Worm (Caenorhabditis elegans) whole organism, late embryonic: ENCODE results near the gene Y43F8C.9.

Experiments used
- C08G9.2 ChIP-seq: sonication (generic microtip); optimal IDR thresholded peaks from 2 replicates; lab custom pipeline; 2016; ENCODE audit warnings: mild to moderate bottlenecking, missing genetic modification characterization, moderate library complexity, missing compliant biosample characterization
- C38D4.7 ChIP-seq: fragments of 200-800 bp; sonication (Bioruptor generic); optimal IDR thresholded peaks from 2 replicates; lab custom pipeline; 2018; ENCODE audit warnings: mild to moderate bottlenecking, missing genetic modification characterization, moderate library complexity, missing compliant biosample characterization
- F13H6.1 ChIP-seq: sonication (generic microtip); optimal IDR thresholded peaks from 2 replicates; lab custom pipeline; 2016; ENCODE audit warnings: missing genetic modification characterization, missing compliant biosample characterization
- K02D7.2 ChIP-seq: sonication (generic microtip); optimal IDR thresholded peaks from 2 replicates; lab custom pipeline; 2017; ENCODE audit warnings: mild to moderate bottlenecking, missing genetic modification characterization, missing compliant biosample characterization
- K09A11.1 ChIP-seq: sonication (generic microtip); optimal IDR thresholded peaks from 2 replicates; lab custom pipeline; 2017; ENCODE audit warnings: antibody characterized with exemption, mild to moderate bottlenecking, missing genetic modification characterization, missing compliant biosample characterization; ENCODE audit not compliant: insufficient read depth
- T23F11.4 ChIP-seq: fragments of 200-800 bp; sonication (Bioruptor generic); optimal IDR thresholded peaks from 2 replicates; lab custom pipeline; 2018; ENCODE audit warnings: mild to moderate bottlenecking, missing genetic modification characterization, missing compliant biosample characterization
- ahr-1 ChIP-seq: sonication (generic microtip); optimal IDR thresholded peaks from 2 replicates; lab custom pipeline; 2016; ENCODE audit warnings: missing genetic modification characterization, missing compliant biosample characterization
- ceh-14 ChIP-seq: sonication (generic microtip); optimal IDR thresholded peaks from 2 replicates; lab custom pipeline; 2016; ENCODE audit warnings: missing genotype, missing genetic modification characterization, missing compliant biosample characterization
- ceh-19 ChIP-seq: fragments of 200-800 bp; sonication (Bioruptor generic); optimal IDR thresholded peaks from 2 replicates; lab custom pipeline; 2018; ENCODE audit warnings: mild to moderate bottlenecking, missing genetic modification characterization, missing compliant biosample characterization
- ceh-2 ChIP-seq: sonication (generic microtip); optimal IDR thresholded peaks from 2 replicates; lab custom pipeline; 2016; ENCODE audit warnings: missing genotype, missing genetic modification characterization, missing compliant biosample characterization
- ceh-34 ChIP-seq: sonication (generic microtip); optimal IDR thresholded peaks from 2 replicates; lab custom pipeline; 2016; ENCODE audit warnings: mild to moderate bottlenecking, missing genetic modification characterization, missing compliant biosample characterization
- ceh-45 ChIP-seq: fragments of 200-800 bp; sonication (Bioruptor generic); IDR thresholded peaks from 2 replicates; pipeline ENCODE4 v1.3.6; 2022; ENCODE audit warnings: missing genetic modification reagents, missing genetic modification characterization, missing compliant biosample characterization
- ceh-48 ChIP-seq: sonication (generic microtip); optimal IDR thresholded peaks from 2 replicates; lab custom pipeline; 2016; ENCODE audit warnings: missing genetic modification characterization, inconsistent platforms, missing compliant biosample characterization
- ceh-6 ChIP-seq: fragments of 200-800 bp; sonication (Bioruptor generic); optimal IDR thresholded peaks from 2 replicates; lab custom pipeline; 2018; ENCODE audit warnings: mild to moderate bottlenecking, missing genetic modification characterization, missing compliant biosample characterization
- ceh-9 ChIP-seq: sonication (generic microtip); optimal IDR thresholded peaks from 2 replicates; lab custom pipeline; 2016; ENCODE audit warnings: mild to moderate bottlenecking, missing genetic modification characterization, inconsistent platforms, missing compliant biosample characterization
- dmd-4 ChIP-seq: sonication (generic microtip); optimal IDR thresholded peaks from 2 replicates; lab custom pipeline; 2016; ENCODE audit warnings: borderline replicate concordance, missing genetic modification characterization, missing compliant biosample characterization
- elt-2 ChIP-seq: sonication (generic microtip); optimal IDR thresholded peaks from 2 replicates; lab custom pipeline; 2016; ENCODE audit warnings: missing genetic modification reagents, missing genetic modification characterization, missing compliant biosample characterization
- elt-4 ChIP-seq: sonication (generic microtip); optimal IDR thresholded peaks from 2 replicates; lab custom pipeline; 2016; ENCODE audit warnings: missing genetic modification characterization, missing compliant biosample characterization
- fkh-6 ChIP-seq: sonication (generic microtip); optimal IDR thresholded peaks from 2 replicates; lab custom pipeline; 2016; ENCODE audit warnings: missing genetic modification characterization, missing compliant biosample characterization
- gmeb-2 ChIP-seq: sonication (generic microtip); optimal IDR thresholded peaks from 2 replicates; lab custom pipeline; 2016; ENCODE audit warnings: missing genetic modification characterization, inconsistent platforms, missing compliant biosample characterization
- hlh-15 ChIP-seq: sonication (generic microtip); optimal IDR thresholded peaks from 2 replicates; lab custom pipeline; 2016; ENCODE audit warnings: missing genetic modification characterization, missing compliant biosample characterization
- hlh-30 ChIP-seq: sonication (generic microtip); optimal IDR thresholded peaks from 2 replicates; lab custom pipeline; 2017; ENCODE audit warnings: antibody characterized with exemption, missing genetic modification characterization, missing compliant biosample characterization; ENCODE audit not compliant: insufficient read depth
- hlh-6 ChIP-seq: sonication (generic microtip); optimal IDR thresholded peaks from 2 replicates; lab custom pipeline; 2016; ENCODE audit warnings: missing genotype, missing genetic modification characterization, missing compliant biosample characterization
- lim-6 ChIP-seq: sonication (generic microtip); optimal IDR thresholded peaks from 2 replicates; lab custom pipeline; 2016; ENCODE audit warnings: missing genetic modification characterization, missing compliant biosample characterization
- npax-4 ChIP-seq: sonication (generic microtip); optimal IDR thresholded peaks from 2 replicates; lab custom pipeline; 2016; ENCODE audit warnings: missing genetic modification characterization, missing compliant biosample characterization
- odd-2 ChIP-seq: sonication (generic microtip); optimal IDR thresholded peaks from 2 replicates; lab custom pipeline; 2017; ENCODE audit warnings: antibody characterized with exemption, mild to moderate bottlenecking, missing genetic modification characterization, missing compliant biosample characterization
- pag-3 ChIP-seq: sonication (generic microtip); optimal IDR thresholded peaks from 2 replicates; lab custom pipeline; 2016; ENCODE audit warnings: missing compliant biosample characterization, missing genetic modification characterization, borderline replicate concordance
- pat-9 ChIP-seq: fragments of 200-800 bp; sonication (Bioruptor generic); optimal IDR thresholded peaks from 2 replicates; lab custom pipeline; 2018; ENCODE audit warnings: mild to moderate bottlenecking, missing genetic modification characterization, moderate library complexity, missing compliant biosample characterization
- pax-1 ChIP-seq: fragments of 150-350 bp; optimal IDR thresholded peaks from 2 replicates; lab custom pipeline; 2014; ENCODE audit warnings: missing biosample characterization, missing genetic modification characterization
- pha-4 ChIP-seq: fragments of 150-350 bp; optimal IDR thresholded peaks from 2 replicates; lab custom pipeline; 2018; ENCODE audit warnings: missing biosample characterization, missing genetic modification reagents, missing genetic modification characterization
- pros-1 ChIP-seq: fragments of 150-350 bp; optimal IDR thresholded peaks from 2 replicates; lab custom pipeline; 2014; ENCODE audit warnings: missing biosample characterization, missing genetic modification reagents, missing genetic modification characterization
- ref-2 ChIP-seq: sonication (generic microtip); optimal IDR thresholded peaks from 2 replicates; lab custom pipeline; 2016; ENCODE audit warnings: missing genetic modification characterization, missing compliant biosample characterization
- sox-2 ChIP-seq: fragments of 200-800 bp; sonication (Bioruptor generic); IDR thresholded peaks from 2 replicates; pipeline ENCODE4 v1.3.6; 2022; ENCODE audit warnings: missing genetic modification reagents, missing genetic modification characterization, missing compliant biosample characterization
- syd-9 ChIP-seq: sonication (generic microtip); optimal IDR thresholded peaks from 2 replicates; lab custom pipeline; 2016; ENCODE audit warnings: mild to moderate bottlenecking, missing genetic modification characterization, moderate library complexity, missing compliant biosample characterization
- ttx-3 ChIP-seq: sonication (generic microtip); optimal IDR thresholded peaks from 2 replicates; lab custom pipeline; 2016; ENCODE audit warnings: missing genetic modification reagents, missing genetic modification characterization, missing compliant biosample characterization
- unc-3 ChIP-seq, 2 experiments: fragments of 200-800 bp in 1 of 2; sonication (Bioruptor generic) in 1 of 2; sonication (generic microtip) in 1 of 2; conservative IDR thresholded peaks in 1 of 2; optimal IDR thresholded peaks in 1 of 2; 2 replicates each; pipeline versions ENCODE4 v1.3.6 to Lab custom; 2016 to 2022; ENCODE audit warnings: missing compliant biosample characterization in 2 of 2, missing genetic modification characterization in 2 of 2, missing genetic modification reagents in 1 of 2
- unc-42 ChIP-seq: sonication (generic microtip); optimal IDR thresholded peaks from 2 replicates; lab custom pipeline; 2016; ENCODE audit warnings: missing genotype, missing genetic modification characterization, missing compliant biosample characterization
- unc-55 ChIP-seq: sonication (generic microtip); optimal IDR thresholded peaks from 2 replicates; lab custom pipeline; 2017; ENCODE audit warnings: missing biosample characterization, missing genetic modification reagents, missing genetic modification characterization
- zip-5 ChIP-seq: sonication (generic microtip); optimal IDR thresholded peaks from 2 replicates; lab custom pipeline; 2016; ENCODE audit warnings: missing genetic modification characterization, missing compliant biosample characterization

The Y43F8C.9 gene

DNA sequence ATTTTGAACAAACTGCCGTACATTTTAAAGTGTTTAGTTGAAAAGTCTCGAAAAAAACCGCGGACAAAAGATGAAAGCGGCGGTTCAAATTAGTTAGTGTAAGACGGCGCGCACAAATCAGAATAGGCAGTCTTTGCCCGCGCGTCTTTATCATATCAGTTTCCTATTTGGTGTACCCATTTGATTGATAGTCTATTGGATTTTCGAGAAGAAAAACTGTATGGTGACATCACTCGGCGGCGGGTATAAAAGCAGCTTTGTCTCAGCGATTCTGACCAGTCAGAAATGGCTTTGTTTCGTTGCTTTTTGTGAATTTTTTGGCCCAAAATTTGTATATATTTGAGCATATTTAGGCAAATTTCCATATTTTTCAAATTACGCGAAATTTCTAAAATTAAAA, 37.2 kb upstream of the Y43F8C.9 start:
- TF ChIP-seq elt-4 (tag; lab: Kevin White, UChicago) (no peak), ceh-14 (tag; lab: Kevin White, UChicago) (no peak), hlh-15 (tag; lab: Kevin White, UChicago) (no peak), ceh-48 (no peak), sox-2 (no peak), npax-4 (tag; lab: Kevin White, UChicago) (no peak), ttx-3 (tag; lab: Kevin White, UChicago) (no peak), dmd-4 (tag; lab: Kevin White, UChicago) (no peak), pros-1 (no peak), gmeb-2 (tag; lab: Kevin White, UChicago) (no peak), K02D7.2 (tag; lab: Kevin White, UChicago) (no peak), C38D4.7 (GFP tag; lab: Kevin White, UChicago) (no peak), pat-9 (tag; lab: Kevin White, UChicago) (no peak), pax-1 (tag; lab: Kevin White, UChicago) (no peak), C08G9.2 (tag; lab: Kevin White, UChicago) (no peak), ceh-6 (GFP tag; lab: Kevin White, UChicago) (no peak), elt-2 (no peak), F13H6.1 (tag; lab: Kevin White, UChicago) (no peak), ceh-9 (tag; lab: Kevin White, UChicago) (no peak)

DNA sequence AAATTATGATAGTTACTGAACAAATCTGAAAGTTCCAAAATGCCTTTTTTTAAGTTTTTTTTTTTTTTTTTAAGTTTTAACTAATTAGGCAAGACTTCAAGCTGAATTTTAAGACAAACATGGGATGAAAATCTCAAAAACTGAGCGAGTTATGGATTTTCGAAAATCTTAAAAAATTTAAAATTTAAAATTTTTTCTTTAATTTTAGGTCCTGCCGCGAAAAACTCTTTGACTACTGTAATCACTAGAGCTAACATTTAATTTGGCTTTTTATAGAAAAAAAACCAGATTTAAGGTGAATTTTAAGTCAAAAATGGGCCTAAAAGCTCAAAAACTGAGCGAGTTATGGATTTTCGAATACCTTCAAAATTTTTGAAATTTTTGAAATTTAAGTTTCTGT, 36.7 kb upstream of the Y43F8C.9 start, which contains the start of gene grsp-1:
Gene grsp-1 (plus strand): TSS at position 301 of the 400 bp plus-strand sequence.
- TF ChIP-seq zip-5 (tag; lab: Kevin White, UChicago) (no peak), pag-3 (tag; lab: Kevin White, UChicago) (no peak), syd-9 (tag; lab: Kevin White, UChicago) (no peak), C38D4.7 (GFP tag; lab: Kevin White, UChicago) (no peak)

DNA sequence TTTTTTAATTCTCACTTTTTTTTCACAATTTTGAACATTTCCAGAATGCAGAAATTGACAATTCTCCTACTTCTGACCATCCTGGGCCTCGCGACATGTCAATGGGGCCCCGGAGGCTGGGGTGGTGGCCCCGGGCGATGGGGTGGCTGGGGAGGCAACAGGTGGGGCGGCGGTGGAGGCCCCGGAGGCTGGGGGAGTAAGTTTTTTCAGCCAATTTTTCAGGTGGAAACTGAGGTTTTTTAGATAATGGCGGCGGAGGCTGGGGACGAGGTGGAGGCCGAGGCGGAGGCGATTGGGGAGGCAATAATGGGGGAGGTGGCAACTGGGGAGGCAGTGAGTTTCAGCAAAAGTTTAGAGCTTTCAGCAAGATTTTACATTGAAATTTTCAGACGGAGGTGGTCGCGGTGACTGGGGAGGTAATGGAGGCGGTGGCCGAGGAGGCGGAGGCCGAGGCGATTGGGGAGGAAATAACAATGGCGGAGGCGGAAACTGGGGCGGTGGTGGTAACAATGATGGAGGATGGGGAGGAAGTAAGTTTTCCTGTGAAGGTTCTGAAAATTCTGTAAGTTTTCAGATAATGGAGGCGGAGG, 35.7 kb upstream of the Y43F8C.9 start:
- TF ChIP-seq ref-2 (no peak), ceh-9 (tag; lab: Kevin White, UChicago) (peak; percentile 24), unc-42 (tag; lab: Kevin White, UChicago) (no peak), K02D7.2 (tag; lab: Kevin White, UChicago) (peak; percentile 10)

DNA sequence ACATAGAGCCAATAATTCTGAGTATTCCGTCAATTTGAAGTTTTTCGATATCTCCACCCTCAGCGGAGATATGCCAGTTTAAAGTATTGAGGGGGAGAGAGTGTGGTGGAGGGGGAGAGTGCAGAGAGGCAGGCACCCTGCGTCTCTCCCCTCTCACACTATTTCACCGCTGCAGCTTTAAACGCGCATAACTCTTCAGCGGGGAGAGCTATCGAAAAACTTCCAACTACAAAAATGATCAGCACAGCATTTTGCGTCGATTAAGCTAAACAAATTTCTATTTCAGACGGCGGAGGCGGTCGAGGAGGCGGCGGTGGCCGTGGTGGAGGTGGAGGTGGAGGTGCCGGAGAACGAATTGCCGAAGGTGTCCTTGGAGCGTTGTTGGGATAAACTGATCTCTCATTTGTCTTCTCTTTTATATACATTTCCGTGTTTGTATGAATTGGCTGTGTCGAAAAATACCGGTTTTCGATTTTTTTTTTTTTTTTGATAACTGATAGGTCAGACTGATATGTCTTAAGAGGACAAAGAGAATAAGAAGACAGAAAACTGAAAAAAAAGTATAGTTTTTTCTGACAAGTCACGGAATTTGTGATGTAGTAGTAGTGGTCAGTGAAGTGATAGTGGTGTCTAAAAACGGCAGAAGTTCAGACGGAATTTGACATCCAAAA, 34.1 kb upstream of the Y43F8C.9 start:
- no peak for TF ChIP-seq ceh-34
- no peak for TF ChIP-seq ceh-14 (tag; lab: Kevin White, UChicago)
- no peak for TF ChIP-seq K09A11.1 (tag; lab: Kevin White, UChicago)

DNA sequence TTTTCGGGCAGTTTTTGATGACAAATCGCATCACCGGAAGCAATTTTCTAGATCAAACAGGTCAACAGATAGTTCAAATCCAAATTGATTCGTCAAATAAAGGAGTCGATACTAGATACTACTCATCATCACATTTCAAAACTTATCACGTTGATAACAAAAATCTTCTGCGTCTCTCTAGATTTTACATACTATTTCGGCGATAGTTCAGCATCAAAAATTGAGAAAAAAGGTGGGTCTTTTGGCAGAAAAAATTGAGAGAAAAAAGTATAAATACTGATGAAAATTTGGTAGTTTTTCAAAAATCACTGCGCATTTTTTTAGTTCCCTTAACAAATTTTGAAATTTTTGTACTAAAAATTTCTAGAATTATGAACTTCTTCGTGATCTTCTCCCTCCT, 32.7 kb upstream of the Y43F8C.9 start, which contains the start of gene nlp-26:
Gene nlp-26 (plus strand): TSS at position 301 of the 400 bp plus-strand sequence.
- no peak for TF ChIP-seq gmeb-2 (tag; lab: Kevin White, UChicago)
- TF ChIP-seq ref-2: no peak
- no peak for TF ChIP-seq lim-6 (tag; lab: Kevin White, UChicago)
- no peak for TF ChIP-seq odd-2 (tag; lab: Kevin White, UChicago)
- no peak for TF ChIP-seq unc-3 (GFP tag; conservative IDR thresholded peaks at IDR 0.05; lab: Robert Waterston, UW)
- no peak for TF ChIP-seq unc-3 (tag; optimal IDR thresholded peaks at IDR 0.05; lab: Kevin White, UChicago)
- no peak for TF ChIP-seq T23F11.4
- TF ChIP-seq ahr-1 (tag; lab: Kevin White, UChicago): no peak
- TF ChIP-seq fkh-6 (tag; lab: Kevin White, UChicago): no peak
- TF ChIP-seq ceh-19 (GFP tag; lab: Kevin White, UChicago): no peak
- no peak for TF ChIP-seq hlh-30
- no peak for TF ChIP-seq pha-4 (tag; lab: Kevin White, UChicago)
- no peak for TF ChIP-seq unc-55
- no peak for TF ChIP-seq hlh-6 (tag; lab: Kevin White, UChicago)
- TF ChIP-seq ceh-45 (GFP tag; lab: Robert Waterston, UW): no peak
- no peak for TF ChIP-seq K02D7.2 (tag; lab: Kevin White, UChicago)
- TF ChIP-seq elt-4 (tag; lab: Kevin White, UChicago): no peak
- no peak for TF ChIP-seq ceh-2 (tag; lab: Kevin White, UChicago)
- TF ChIP-seq C08G9.2 (tag; lab: Kevin White, UChicago): no peak
